Fruit fly (Drosophila melanogaster) whole organism, pupa: ENCODE measurements around the gene Culd.

ENCODE experiments used
- CG13204 ChIP-seq: fragments of 200-800 bp; sonication (Bioruptor generic); optimal IDR thresholded peaks from 2 replicates; lab custom pipeline; 2018; ENCODE audit warnings: missing biosample characterization, mild to moderate bottlenecking, missing genetic modification characterization, moderate library complexity
- CG14655 ChIP-seq: fragments of 200-800 bp; sonication (Bioruptor generic); optimal IDR thresholded peaks from 3 replicates; lab custom pipeline; 2017; ENCODE audit warnings: mild to moderate bottlenecking, missing biosample characterization, missing genetic modification reagents, missing genetic modification characterization
- CG15710 ChIP-seq: fragments of 200-800 bp; sonication (Bioruptor generic); optimal IDR thresholded peaks from 2 replicates; lab custom pipeline; 2018; ENCODE audit warnings: missing biosample characterization, mild to moderate bottlenecking, missing genetic modification characterization, moderate library complexity
- CG32121 ChIP-seq: fragments of 200-800 bp; sonication (Bioruptor generic); IDR thresholded peaks from 2 replicates; pipeline ENCODE4 v1.3.6; 2022; ENCODE audit warnings: missing biosample characterization, missing genetic modification characterization
- CG34367 ChIP-seq: fragments of 200-800 bp; sonication (Bioruptor generic); optimal IDR thresholded peaks from 2 replicates; lab custom pipeline; 2018; ENCODE audit warnings: missing biosample characterization, mild to moderate bottlenecking, missing genetic modification characterization
- CG4496 ChIP-seq: fragments of 200-800 bp; sonication (Bioruptor generic); IDR thresholded peaks from 3 replicates; pipeline ENCODE4 v1.3.6; 2022; ENCODE audit warnings: missing biosample characterization, missing genetic modification characterization
- CG9948 ChIP-seq: fragments of 200-800 bp; sonication (Bioruptor generic); optimal IDR thresholded peaks from 2 replicates; lab custom pipeline; 2018; ENCODE audit warnings: missing biosample characterization, mild to moderate bottlenecking, missing genetic modification characterization, moderate library complexity
- Pif1A ChIP-seq: fragments of 200-800 bp; sonication (Bioruptor generic); optimal IDR thresholded peaks from 3 replicates; lab custom pipeline; 2016; ENCODE audit warnings: missing biosample characterization, missing genetic modification characterization
- Pif1B ChIP-seq: fragments of 200-800 bp; sonication (Bioruptor generic); optimal IDR thresholded peaks from 3 replicates; lab custom pipeline; 2016; ENCODE audit warnings: missing biosample characterization, missing genetic modification characterization
- gl ChIP-seq: fragments of 200-800 bp; sonication (Bioruptor generic); optimal IDR thresholded peaks from 2 replicates; lab custom pipeline; 2018; ENCODE audit warnings: missing biosample characterization, mild to moderate bottlenecking, missing genetic modification characterization

- no peak for TF ChIP-seq CG15710 (tag; lab: Kevin White, UChicago)
- no peak for TF ChIP-seq CG32121 (GFP tag; lab: Robert Waterston, UW)
- TF ChIP-seq CG4496 (GFP tag; lab: Robert Waterston, UW): no peak
- no peak for TF ChIP-seq gl (tag; lab: Kevin White, UChicago)
- TF ChIP-seq Pif1A: no peak
- TF ChIP-seq CG14655 (GFP tag; lab: Kevin White, UChicago): no peak
- no peak for TF ChIP-seq CG9948 (tag; lab: Kevin White, UChicago)
- no peak for TF ChIP-seq CG13204 (GFP tag; lab: Kevin White, UChicago)
- TF ChIP-seq Pif1B: no peak
- TF ChIP-seq CG34367 (tag; lab: Kevin White, UChicago): no peak
Observed at dm6 chr3L:8334338-8334737, 21.8 kb downstream of the Culd start.
